Worm (Caenorhabditis elegans) whole organism, L4 larva: Measurements from ENCODE around the gene phg-1.

Experiments
- R02D3.7 ChIP-seq: fragments of 150-350 bp; sonication (generic microtip); optimal IDR thresholded peaks from 3 replicates; lab custom pipeline; 2014; ENCODE audit warnings: missing biosample characterization, missing genetic modification characterization
- Y105C5A.15 ChIP-seq: fragments of 200-800 bp; sonication (Bioruptor generic); IDR thresholded peaks from 2 replicates; pipeline ENCODE4 v1.3.6; 2022; ENCODE audit warnings: missing genetic modification characterization, missing compliant biosample characterization
- aha-1 ChIP-seq: fragments of 150-350 bp; peaks from one replicate; lab custom pipeline; 2014; ENCODE audit warnings: missing biosample characterization, missing genetic modification characterization
- ama-1 ChIP-seq: fragments of 150-350 bp; optimal IDR thresholded peaks from 2 replicates; lab custom pipeline; 2014; ENCODE audit warnings: inconsistent platforms, mixed read lengths
- ceh-82 ChIP-seq: sonication (generic microtip); optimal IDR thresholded peaks from 2 replicates; lab custom pipeline; 2017; ENCODE audit warnings: missing biosample characterization, missing genetic modification characterization
- daf-16 ChIP-seq, 3 experiments: sonication (generic microtip); optimal IDR thresholded peaks; 2 replicates each; lab custom pipeline; 2016 to 2017; ENCODE audit warnings: missing genetic modification characterization in 3 of 3, missing genetic modification reagents in 3 of 3, mild to moderate bottlenecking in 2 of 3, missing compliant biosample characterization in 2 of 3, missing biosample characterization in 1 of 3, moderate library complexity in 1 of 3
- dmd-6 ChIP-seq: fragments of 200-800 bp; sonication (Bioruptor generic); IDR thresholded peaks from 2 replicates; pipeline ENCODE4 v1.3.6; 2022; ENCODE audit warnings: missing genetic modification reagents, missing genetic modification characterization, missing compliant biosample characterization
- dpl-1 ChIP-seq: fragments of 150-350 bp; optimal IDR thresholded peaks from 2 replicates; lab custom pipeline; 2014; ENCODE audit warnings: missing biosample characterization, missing genetic modification reagents, missing genetic modification characterization
- gei-8 ChIP-seq: fragments of 200-800 bp; sonication (Bioruptor generic); optimal IDR thresholded peaks from 2 replicates; lab custom pipeline; 2018; ENCODE audit warnings: mild to moderate bottlenecking, missing genetic modification characterization, missing compliant biosample characterization
- hlh-11 ChIP-seq: fragments of 200-800 bp; sonication (Bioruptor generic); optimal IDR thresholded peaks from 2 replicates; lab custom pipeline; 2018; ENCODE audit warnings: mild to moderate bottlenecking, missing genetic modification characterization, missing compliant biosample characterization
- lin-13 ChIP-seq: fragments of 150-350 bp; optimal IDR thresholded peaks from 2 replicates; lab custom pipeline; 2014; ENCODE audit warnings: missing biosample characterization, missing genetic modification reagents, missing genetic modification characterization
- lin-39 ChIP-seq: fragments of 150-350 bp; optimal IDR thresholded peaks from 2 replicates; lab custom pipeline; 2014; ENCODE audit warnings: missing biosample characterization, missing genetic modification reagents, missing genetic modification characterization
- lir-3 ChIP-seq: sonication (generic microtip); optimal IDR thresholded peaks from 2 replicates; lab custom pipeline; 2016; ENCODE audit warnings: mild to moderate bottlenecking, missing genetic modification characterization, missing compliant biosample characterization
- madf-5 ChIP-seq, 2 experiments: fragments of 200-800 bp; sonication (Bioruptor generic); IDR thresholded peaks; 2 replicates each; pipeline ENCODE4 v1.3.6; 2022; ENCODE audit warnings: missing compliant biosample characterization in 2 of 2, missing genetic modification characterization in 2 of 2
- mdl-1 ChIP-seq, 2 experiments: fragments of 150-350 bp in 1 of 2; sonication (generic microtip) in 1 of 2; optimal IDR thresholded peaks; 2 replicates each; lab custom pipeline; 2014 to 2017; ENCODE audit warnings: missing biosample characterization in 2 of 2, missing genetic modification characterization in 2 of 2
- mxl-3 ChIP-seq: fragments of 200-800 bp; sonication (Bioruptor generic); optimal IDR thresholded peaks from 2 replicates; lab custom pipeline; 2018; ENCODE audit warnings: mild to moderate bottlenecking, missing genetic modification characterization, missing compliant biosample characterization
- nhr-25 ChIP-seq: sonication (generic microtip); optimal IDR thresholded peaks from 2 replicates; lab custom pipeline; 2017; ENCODE audit warnings: missing genetic modification characterization, mild to moderate bottlenecking, missing compliant biosample characterization, antibody characterized with exemption, moderate library complexity, borderline replicate concordance; ENCODE audit not compliant: insufficient read depth
- nhr-28 ChIP-seq: fragments of 150-350 bp; optimal IDR thresholded peaks from 2 replicates; lab custom pipeline; 2014; ENCODE audit warnings: missing biosample characterization, missing genetic modification characterization
- nhr-41 ChIP-seq: fragments of 200-800 bp; sonication (Bioruptor generic); IDR thresholded peaks from 2 replicates; pipeline ENCODE4 v1.3.6; 2022; ENCODE audit warnings: missing genetic modification reagents, missing genetic modification characterization, missing compliant biosample characterization
- nhr-42 ChIP-seq: fragments of 200-800 bp; sonication (Bioruptor generic); IDR thresholded peaks from 2 replicates; pipeline ENCODE4 v1.3.6; 2022; ENCODE audit warnings: missing genetic modification characterization, missing compliant biosample characterization
- nhr-6 ChIP-seq: fragments of 150-350 bp; optimal IDR thresholded peaks from 2 replicates; lab custom pipeline; 2014; ENCODE audit warnings: missing biosample characterization, missing genetic modification characterization
- nhr-76 ChIP-seq: fragments of 150-350 bp; optimal IDR thresholded peaks from 2 replicates; lab custom pipeline; 2014; ENCODE audit warnings: missing biosample characterization, missing genetic modification characterization
- nhr-77 ChIP-seq: fragments of 150-350 bp; optimal IDR thresholded peaks from 2 replicates; lab custom pipeline; 2014; ENCODE audit warnings: missing biosample characterization, missing genetic modification characterization
- php-3 ChIP-seq: fragments of 200-800 bp; sonication (Bioruptor generic); IDR thresholded peaks from 2 replicates; pipeline ENCODE4 v1.3.6; 2022; ENCODE audit warnings: missing genetic modification reagents, missing genetic modification characterization, missing compliant biosample characterization
- pqm-1 ChIP-seq: sonication (generic microtip); optimal IDR thresholded peaks from 2 replicates; lab custom pipeline; 2017; ENCODE audit warnings: missing biosample characterization, missing genetic modification characterization
- saeg-2 ChIP-seq: fragments of 200-800 bp; sonication (Bioruptor generic); IDR thresholded peaks from 2 replicates; pipeline ENCODE4 v1.3.6; 2022; ENCODE audit warnings: missing genetic modification reagents, missing genetic modification characterization, missing compliant biosample characterization
- snpc-4 ChIP-seq: fragments of 150-350 bp; optimal IDR thresholded peaks from 2 replicates; lab custom pipeline; 2014; ENCODE audit warnings: missing biosample characterization, missing genetic modification characterization
- unc-130 ChIP-seq: sonication (generic microtip); optimal IDR thresholded peaks from 2 replicates; lab custom pipeline; 2016; ENCODE audit warnings: missing genetic modification reagents, missing genetic modification characterization, missing compliant biosample characterization
- unc-62 ChIP-seq, 3 experiments: fragments of 150-350 bp in 1 of 3; sonication (generic microtip); optimal IDR thresholded peaks in 2 of 3; peaks in 1 of 3; 1 replicate in 1 of 3; 2 replicates in 2 of 3; lab custom pipeline; 2014 to 2017; ENCODE audit warnings: missing biosample characterization in 3 of 3, missing genetic modification characterization in 3 of 3, missing genetic modification reagents in 3 of 3, missing genotype in 1 of 3
- zip-11 ChIP-seq: fragments of 200-800 bp; sonication (Bioruptor generic); IDR thresholded peaks from 2 replicates; pipeline ENCODE4 v1.3.6; 2022; ENCODE audit warnings: missing genetic modification characterization, missing compliant biosample characterization
- ztf-7 ChIP-seq: fragments of 150-350 bp; optimal IDR thresholded peaks from 2 replicates; lab custom pipeline; 2014; ENCODE audit warnings: missing biosample characterization, missing genetic modification characterization

Gene phg-1

ce11 chrII:10134285-10134995 is 3.0 kb upstream of the phg-1 start, which contains the start of gene F27E5.9:
F27E5.9 (plus strand) TSS chrII:10134945.
- TF ChIP-seq nhr-77 (tag; lab: Kevin White, UChicago) (peak; percentile 52), ztf-7 (tag; lab: Kevin White, UChicago) (peak; percentile 30), nhr-41 (peak; percentile 56; the same call in 1 of the 2 replicates), Y105C5A.15 (GFP tag; lab: Robert Waterston, UW) (no peak), lin-39 (tag; lab: Kevin White, UChicago) (no peak), daf-16 (GFP tag; optimal IDR thresholded peaks at IDR 0.05; lab: Kevin White, UChicago) (no peak), daf-16 (tag; optimal IDR thresholded peaks at IDR 0.05; lab: Kevin White, UChicago) (peak; percentile 85), pqm-1 (tag; lab: Kevin White, UChicago) (peak; percentile 99), nhr-28 (tag; lab: Kevin White, UChicago) (peak; percentile 85), gei-8 (no peak)

ce11 chrII:10136771-10137170 is 687 bp upstream of the phg-1 start:
- TF ChIP-seq nhr-25 (tag; lab: Kevin White, UChicago) (no peak), nhr-76 (no peak), R02D3.7 (no peak), nhr-6 (no peak), zip-11 (GFP tag; lab: Robert Waterston, UW) (no peak), mdl-1 (tag; optimal IDR thresholded peaks at IDR 0.05; lab: Kevin White, UChicago) (no peak), ceh-82 (tag; lab: Kevin White, UChicago) (no peak), aha-1 (tag; lab: Kevin White, UChicago) (peak; percentile 73), unc-130 (GFP tag; lab: Kevin White, UChicago) (no peak), unc-62 (GFP tag; optimal IDR thresholded peaks at IDR 0.05 in 1 of 2; lab: Kevin White, UChicago) (peak in 1 of 2 experiments; percentile 76), unc-62 (tag; optimal IDR thresholded peaks at IDR 0.05; lab: Kevin White, UChicago) (no peak)

- TF ChIP-seq dpl-1 (GFP tag; lab: Kevin White, UChicago) (no peak), php-3 (0 out of 2 replicates have a peak, but pooled peaks have one; percentile 24), nhr-28 (tag; lab: Kevin White, UChicago) (peak; percentile 41), madf-5 (GFP tag; IDR thresholded peaks at IDR 0.05; lab: Robert Waterston, UW) (no peak), hlh-11 (tag; lab: Kevin White, UChicago) (peak; percentile 8), pqm-1 (tag; lab: Kevin White, UChicago) (peak; percentile 77), saeg-2 (GFP tag; lab: Robert Waterston, UW) (no peak), mxl-3 (GFP tag; lab: Kevin White, UChicago) (peak; percentile 66), dmd-6 (GFP tag; lab: Robert Waterston, UW) (peak; percentile 63)
Measured at ce11 chrII:10139177-10139640, 1.8 kb downstream of the phg-1 start, which contains the start of gene asah-2. asah-2 (plus strand) TSS chrII:10139590.

- TF ChIP-seq unc-130 (GFP tag; lab: Kevin White, UChicago) (no peak), ama-1 (lab: Kevin White, UChicago) (no peak), unc-62 (GFP tag; optimal IDR thresholded peaks at IDR 0.05 in 1 of 2; lab: Kevin White, UChicago) (peak in 1 of 2 experiments; percentile 70), unc-62 (tag; optimal IDR thresholded peaks at IDR 0.05; lab: Kevin White, UChicago) (no peak), lir-3 (tag; lab: Kevin White, UChicago) (no peak), dmd-6 (GFP tag; lab: Robert Waterston, UW) (no peak)
Measured at ce11 chrII:10144092-10144491, 6.6 kb downstream of the phg-1 start, which contains the start of gene F27E5.3. F27E5.3 (minus strand) TSS chrII:10144192.

- TF ChIP-seq aha-1 (tag; lab: Kevin White, UChicago) = peak; percentile 88
- TF ChIP-seq unc-62 (GFP tag; optimal IDR thresholded peaks at IDR 0.05 in 1 of 2; lab: Kevin White, UChicago) = peak in 1 of 2 experiments; percentile 3
- no peak for TF ChIP-seq unc-62 (tag; optimal IDR thresholded peaks at IDR 0.05; lab: Kevin White, UChicago)
- no peak for TF ChIP-seq snpc-4
- TF ChIP-seq nhr-42 (GFP tag; lab: Robert Waterston, UW) = no peak
- TF ChIP-seq lin-39 (tag; lab: Kevin White, UChicago) = no peak
- TF ChIP-seq lin-13 (GFP tag; lab: Kevin White, UChicago) = no peak
Measured at ce11 chrII:10146488-10146887, 9.0 kb downstream of the phg-1 start, which contains the start of gene pax-3. pax-3 (plus strand) TSS chrII:10146570.
